Fruit fly (Drosophila melanogaster): Measurements from ENCODE around the gene CG10979.

DNA sequence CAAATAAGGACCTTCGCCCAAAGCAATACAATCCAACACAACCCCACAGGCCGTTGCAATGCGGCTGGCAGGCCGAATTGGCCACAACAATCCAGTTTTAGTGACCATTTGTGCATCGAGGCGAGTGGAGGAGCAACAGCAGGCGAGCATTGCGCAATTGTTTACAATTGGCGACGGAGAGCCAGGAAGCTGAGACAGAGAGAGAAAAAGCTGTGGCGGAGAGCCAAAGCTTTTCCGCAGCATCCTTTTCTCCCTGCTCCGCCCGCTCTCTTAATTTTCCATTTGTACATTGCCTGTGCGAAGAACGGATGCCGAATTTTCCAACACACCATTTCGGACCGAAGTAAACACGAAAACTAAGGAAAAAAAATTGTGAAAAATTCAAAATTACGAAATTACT, 13.0 kb upstream of the CG10979 start, which contains the start of gene kat-60L1:
- TF ChIP-seq pan (optimal IDR thresholded peaks at IDR 0.05) = no peak
- TF ChIP-seq CG8478 (optimal IDR thresholded peaks at IDR 0.05) = no peak
